Worm (Caenorhabditis elegans): ENCODE measurements around the gene fip-3.

DNA sequence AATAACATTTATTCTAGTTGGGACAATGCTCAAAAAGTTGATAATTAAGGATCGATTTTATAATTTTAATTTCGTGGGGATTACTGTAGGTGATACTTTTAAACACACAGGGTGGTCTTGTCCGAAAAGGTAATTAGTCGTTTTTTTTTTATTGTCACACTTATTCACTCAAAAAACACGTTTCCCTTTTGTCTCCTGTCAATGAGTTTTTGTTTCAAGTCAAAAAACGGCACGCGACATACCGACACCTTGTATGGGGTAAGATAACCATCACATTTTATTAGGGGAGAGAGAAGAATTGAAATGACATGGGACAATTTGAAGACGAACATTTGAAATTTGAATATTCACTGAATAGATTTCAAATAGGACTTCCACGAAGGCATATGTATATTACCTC lies 35.8 kb upstream of the fip-3 start:
- no peak for TF ChIP-seq nhr-23 (tag; optimal IDR thresholded peaks at IDR 0.05)
- TF ChIP-seq zag-1 (tag; optimal IDR thresholded peaks at IDR 0.05): no peak
- no peak for TF ChIP-seq egl-27 (tag; optimal IDR thresholded peaks at IDR 0.05)
- no peak for TF ChIP-seq fkh-10 (GFP tag; optimal IDR thresholded peaks at IDR 0.05)
- no peak for TF ChIP-seq ztf-11 (tag; optimal IDR thresholded peaks at IDR 0.05)
- TF ChIP-seq nfya-1 (tag; optimal IDR thresholded peaks at IDR 0.05; ENCODE audit: insufficient read depth): no peak
